Worm (Caenorhabditis elegans): ENCODE results near the gene mrpl-21.

mrpl-21 gene

ce11 chrIII:4263048-4263447, 19.7 kb upstream of the mrpl-21 start, which contains the start of gene T08A11.1:
T08A11.1 (minus strand) TSS chrIII:4263148.
- TF ChIP-seq zip-8 (tag; optimal IDR thresholded peaks at IDR 0.05) (no peak), flh-1 (GFP tag; optimal IDR thresholded peaks at IDR 0.05) (no peak), M03D4.4 (tag; optimal IDR thresholded peaks at IDR 0.05) (no peak), nhr-12 (tag; optimal IDR thresholded peaks at IDR 0.05) (no peak)

ce11 chrIII:4257896-4258295, 14.5 kb upstream of the mrpl-21 start:
- TF ChIP-seq lin-13 (tag; optimal IDR thresholded peaks at IDR 0.05), result no peak

DNA sequence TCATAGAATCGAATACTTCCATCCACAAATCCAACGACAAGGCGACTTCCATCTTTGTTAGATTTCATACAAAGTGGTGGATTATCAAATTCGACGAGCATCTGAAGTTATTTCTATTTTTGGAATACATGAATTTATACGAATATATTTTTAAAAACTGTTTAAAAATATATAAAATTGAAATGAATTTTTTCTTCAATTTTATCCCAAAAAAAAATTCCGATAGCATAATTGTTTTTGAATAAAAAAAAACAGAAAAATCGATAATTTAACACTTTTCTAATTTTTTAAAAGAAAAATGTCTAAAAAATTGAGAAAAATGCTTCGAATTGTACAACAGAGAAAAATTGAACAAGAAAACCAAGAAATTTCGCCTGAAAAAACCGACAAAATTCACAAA, 4.2 kb upstream of the mrpl-21 start, which contains the start of gene Y44F5A.1:
Y44F5A.1 (minus strand) TSS at position 101 of the 400 bp plus-strand sequence.
- TF ChIP-seq mls-2 (tag; optimal IDR thresholded peaks at IDR 0.05) (no peak), M03D4.4 (tag; optimal IDR thresholded peaks at IDR 0.05) (no peak), lsy-2 (tag; optimal IDR thresholded peaks at IDR 0.05) (no peak)

DNA sequence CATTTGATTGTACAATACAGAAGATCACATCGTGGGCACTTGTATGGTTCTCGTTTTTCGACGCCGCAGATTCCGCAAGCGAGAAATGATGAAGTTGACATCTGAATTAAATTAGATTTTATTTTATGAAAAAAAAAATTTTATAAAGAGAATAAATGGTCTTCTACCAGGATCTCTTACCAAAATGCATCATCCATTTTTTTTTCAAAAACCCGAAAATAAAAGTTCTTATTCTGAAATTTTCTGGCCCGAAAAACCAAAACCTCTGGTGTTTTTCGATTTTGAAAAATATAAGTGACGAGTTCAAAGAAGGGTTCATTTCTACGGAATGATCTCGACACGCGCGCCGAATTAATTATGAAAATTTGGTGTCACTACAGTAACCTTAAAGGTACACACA, 924 bp upstream of the mrpl-21 start, which contains the start of gene zhit-2:
zhit-2 (minus strand) TSS at position 101 of the 400 bp plus-strand sequence.
- TF ChIP-seq ceh-39 (tag; optimal IDR thresholded peaks at IDR 0.05) (no peak), ham-2 (GFP tag; optimal IDR thresholded peaks at IDR 0.05) (no peak), sem-2 (GFP tag; optimal IDR thresholded peaks at IDR 0.05) (no peak), snpc-4 (tag; optimal IDR thresholded peaks at IDR 0.05) (no peak), ceh-43 (GFP tag; optimal IDR thresholded peaks at IDR 0.05) (no peak), nhr-28 (tag; optimal IDR thresholded peaks at IDR 0.05) (no peak), elt-3 (tag; optimal IDR thresholded peaks at IDR 0.05) (no peak), hlh-1 (tag; optimal IDR thresholded peaks at IDR 0.05) (no peak), zip-8 (tag; optimal IDR thresholded peaks at IDR 0.05) (no peak), M03D4.4 (tag; optimal IDR thresholded peaks at IDR 0.05) (no peak), pha-4 (tag; optimal IDR thresholded peaks at IDR 0.05) (no peak), unc-62 (GFP tag; optimal IDR thresholded peaks at IDR 0.05) (no peak), nhr-237 (tag; optimal IDR thresholded peaks at IDR 0.05) (no peak), ces-1 (GFP tag; optimal IDR thresholded peaks at IDR 0.05) (no peak), cnd-1 (tag; optimal IDR thresholded peaks at IDR 0.05) (no peak), mab-5 (tag; optimal IDR thresholded peaks at IDR 0.05) (no peak), lin-32 (GFP tag; optimal IDR thresholded peaks at IDR 0.05) (no peak)

ce11 chrIII:4242225-4242862, 1.0 kb downstream of the mrpl-21 start, which contains the start of gene F43C1.7:
F43C1.7 (minus strand) TSS chrIII:4242575.
- TF ChIP-seq zip-8 (tag; optimal IDR thresholded peaks at IDR 0.05) (peak; percentile 60), ceh-43 (GFP tag; optimal IDR thresholded peaks at IDR 0.05) (no peak), elt-3 (tag; optimal IDR thresholded peaks at IDR 0.05) (no peak), ceh-83 (GFP tag; optimal IDR thresholded peaks at IDR 0.05) (no peak)

DNA sequence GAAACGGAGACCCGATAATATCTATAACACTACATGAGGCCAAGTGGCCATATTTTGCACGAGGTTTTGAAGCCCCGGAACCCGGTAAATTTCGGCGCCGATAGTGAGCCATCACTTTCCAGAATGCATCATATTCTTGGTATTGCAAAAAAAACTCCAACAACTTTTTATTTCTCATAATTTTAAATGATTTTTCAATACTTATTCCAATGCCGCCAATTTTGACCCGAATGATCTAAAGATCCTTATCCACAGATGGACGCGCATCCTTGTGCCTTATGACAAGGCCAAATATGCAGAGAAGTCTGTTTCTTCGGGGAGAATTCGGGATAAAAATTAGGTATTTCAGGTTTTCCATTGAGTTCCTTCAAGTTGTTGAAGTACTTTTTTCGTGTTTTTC, 2.2 kb downstream of the mrpl-21 start:
- no peak for TF ChIP-seq ceh-39 (tag; optimal IDR thresholded peaks at IDR 0.05)
- peak; percentile 54 for TF ChIP-seq elt-1 (tag; optimal IDR thresholded peaks at IDR 0.05; ENCODE audit: borderline replicate concordance, insufficient read depth)

DNA sequence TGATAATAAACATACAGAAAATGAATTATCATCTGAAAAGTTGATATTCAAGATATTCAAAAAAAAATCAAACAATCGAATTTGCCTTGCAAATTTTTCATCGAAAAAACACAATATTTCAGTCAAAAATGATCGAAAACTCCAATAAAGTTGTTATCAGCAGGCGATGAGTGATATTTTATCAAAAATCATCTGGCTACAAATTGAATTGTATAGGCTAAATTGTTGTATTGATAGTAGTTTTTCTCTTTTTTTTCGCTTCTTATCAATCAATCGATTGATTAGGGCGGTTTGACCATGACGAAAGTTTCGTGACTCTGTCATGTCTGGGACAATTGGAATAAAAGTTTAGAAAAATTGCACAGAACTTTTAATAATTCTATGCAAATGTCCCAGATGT, 3.2 kb downstream of the mrpl-21 start:
- TF ChIP-seq nhr-76 (tag; optimal IDR thresholded peaks at IDR 0.05) (no peak), sptf-1 (tag; optimal IDR thresholded peaks at IDR 0.05) (no peak), mls-2 (tag; optimal IDR thresholded peaks at IDR 0.05) (no peak), ceh-39 (tag; optimal IDR thresholded peaks at IDR 0.05) (no peak), unc-120 (tag; optimal IDR thresholded peaks at IDR 0.05; ENCODE audit: poor library complexity, severe bottlenecking) (no peak), zip-8 (tag; optimal IDR thresholded peaks at IDR 0.05) (no peak), mep-1 (tag; optimal IDR thresholded peaks at IDR 0.05) (no peak)

Measured in whole organism, mixed stage, embryonic.